Fruit fly (Drosophila melanogaster) whole organism, embryonic: Measurements from ENCODE around the gene CG11882.

Experiments
- Antp ChIP-seq: fragments of 200-800 bp; sonication (Bioruptor generic); optimal IDR thresholded peaks from 3 replicates; lab custom pipeline; 2016; ENCODE audit warnings: missing biosample characterization, missing genetic modification characterization
- Blimp-1 ChIP-seq: fragments of 200-800 bp; sonication (Bioruptor generic); optimal IDR thresholded peaks from 3 replicates; lab custom pipeline; 2018; ENCODE audit warnings: missing biosample characterization, missing genetic modification characterization, mild to moderate bottlenecking, moderate library complexity, missing genetic modification reagents
- CG10654 ChIP-seq: fragments of 200-800 bp; sonication (Bioruptor generic); optimal IDR thresholded peaks from 2 replicates; lab custom pipeline; 2016; ENCODE audit warnings: missing biosample characterization, missing genetic modification characterization
- CG14667 ChIP-seq: fragments of 200-800 bp; sonication (Bioruptor generic); IDR thresholded peaks from 2 replicates; pipeline ENCODE4 v1.3.6; 2022; ENCODE audit warnings: missing biosample characterization, missing genetic modification characterization
- CG15073 ChIP-seq: fragments of 200-800 bp; sonication (Bioruptor generic); optimal IDR thresholded peaks from 2 replicates; lab custom pipeline; 2016; ENCODE audit warnings: missing biosample characterization, missing genetic modification characterization
- CG18011 ChIP-seq: fragments of 200-800 bp; sonication (Bioruptor generic); optimal IDR thresholded peaks from 2 replicates; lab custom pipeline; 2017; ENCODE audit warnings: missing biosample characterization, missing genetic modification characterization, mild to moderate bottlenecking, moderate library complexity, missing genotype
- CG2120 ChIP-seq: fragments of 200-800 bp; sonication (Bioruptor generic); optimal IDR thresholded peaks from 3 replicates; lab custom pipeline; 2016; ENCODE audit warnings: missing biosample characterization, missing genetic modification characterization
- CG2199 ChIP-seq: fragments of 200-800 bp; sonication (Bioruptor generic); IDR thresholded peaks from 3 replicates; pipeline ENCODE4 v1.3.6; 2022; ENCODE audit warnings: missing biosample characterization, missing genetic modification characterization
- CG30403 ChIP-seq: fragments of 200-800 bp; sonication (Bioruptor generic); optimal IDR thresholded peaks from 3 replicates; lab custom pipeline; 2016; ENCODE audit warnings: missing biosample characterization, missing genetic modification characterization
- CG3163 ChIP-seq: fragments of 200-800 bp; sonication (Bioruptor generic); optimal IDR thresholded peaks from 3 replicates; lab custom pipeline; 2016; ENCODE audit warnings: missing biosample characterization, missing genetic modification characterization
- CG32532 ChIP-seq: fragments of 200-800 bp; sonication (Bioruptor generic); IDR thresholded peaks from 2 replicates; pipeline ENCODE4 v1.3.6; 2022; ENCODE audit warnings: missing biosample characterization, missing genetic modification characterization
- CG4424 ChIP-seq: fragments of 200-800 bp; sonication (Bioruptor generic); optimal IDR thresholded peaks from 3 replicates; lab custom pipeline; 2016; ENCODE audit warnings: missing biosample characterization, missing genetic modification characterization
- CG6791 ChIP-seq: fragments of 200-800 bp; sonication (Bioruptor generic); IDR thresholded peaks from 3 replicates; pipeline ENCODE4 v1.3.6; 2022; ENCODE audit warnings: missing biosample characterization, missing genetic modification characterization; ENCODE audit not compliant: partially characterized antibody
- CG7963 ChIP-seq: fragments of 200-800 bp; sonication (Bioruptor generic); IDR thresholded peaks from 3 replicates; pipeline ENCODE4 v1.3.6; 2022; ENCODE audit warnings: missing biosample characterization, missing genetic modification characterization; ENCODE audit not compliant: partially characterized antibody
- CG8924 ChIP-seq: fragments of 200-800 bp; optimal IDR thresholded peaks from 3 replicates; lab custom pipeline; 2019; ENCODE audit warnings: missing biosample characterization, mild to moderate bottlenecking, missing genetic modification characterization, moderate library complexity
- D ChIP-seq, 2 experiments: fragments of 200-800 bp in 1 of 2; fragments of >200 bp in 1 of 2; sonication (Bioruptor generic) in 1 of 2; optimal IDR thresholded peaks; 2 replicates in 1 of 2; 3 replicates in 1 of 2; lab custom pipeline; 2017; ENCODE audit warnings: mild to moderate bottlenecking in 1 of 2, missing biosample characterization in 1 of 2, missing genetic modification characterization in 1 of 2, missing genetic modification reagents in 1 of 2
- D19A ChIP-seq: fragments of 200-800 bp; optimal IDR thresholded peaks from 3 replicates; lab custom pipeline; 2019; ENCODE audit warnings: missing biosample characterization, mild to moderate bottlenecking, missing genetic modification characterization, moderate library complexity
- D19B ChIP-seq: fragments of 200-800 bp; sonication (Bioruptor generic); optimal IDR thresholded peaks from 2 replicates; lab custom pipeline; 2017; ENCODE audit warnings: missing biosample characterization, mild to moderate bottlenecking, missing genetic modification characterization
- Doc3 ChIP-seq: fragments of 200-800 bp; sonication (Bioruptor generic); IDR thresholded peaks from 3 replicates; pipeline ENCODE4 v1.3.6; 2022; ENCODE audit warnings: missing biosample characterization, missing genetic modification characterization; ENCODE audit not compliant: partially characterized antibody
- Drgx ChIP-seq: fragments of 200-800 bp; sonication (Bioruptor generic); IDR thresholded peaks from 2 replicates; pipeline ENCODE4 v1.3.6; 2022; ENCODE audit warnings: missing biosample characterization, missing genetic modification characterization
- Elba2 ChIP-seq: fragments of 200-800 bp; sonication (Bioruptor generic); optimal IDR thresholded peaks from 3 replicates; lab custom pipeline; 2016; ENCODE audit warnings: missing biosample characterization, missing genetic modification characterization
- Gug ChIP-seq: fragments of 200-800 bp; sonication (Bioruptor generic); IDR thresholded peaks from 4 replicates; pipeline ENCODE4 v1.3.6; 2022; ENCODE audit warnings: missing biosample characterization, missing genetic modification characterization
- Lhr ChIP-seq: fragments of 200-800 bp; sonication (Bioruptor generic); optimal IDR thresholded peaks from 3 replicates; lab custom pipeline; 2017; ENCODE audit warnings: mild to moderate bottlenecking, missing biosample characterization, missing genetic modification reagents, missing genetic modification characterization
- NfI ChIP-seq: fragments of 200-800 bp; sonication (Bioruptor generic); optimal IDR thresholded peaks from 3 replicates; lab custom pipeline; 2018; ENCODE audit warnings: missing biosample characterization, mild to moderate bottlenecking, missing genetic modification characterization, moderate library complexity
- Pdp1 ChIP-seq, 2 experiments: fragments of 200-800 bp; sonication (Bioruptor generic); optimal IDR thresholded peaks; 3 replicates each; lab custom pipeline; 2016; ENCODE audit warnings: missing biosample characterization in 2 of 2, missing genetic modification characterization in 2 of 2, mild to moderate bottlenecking in 1 of 2, moderate library complexity in 1 of 2
- Ptx1 ChIP-seq: fragments of 200-800 bp; sonication (Bioruptor generic); IDR thresholded peaks from 2 replicates; pipeline ENCODE4 v1.3.6; 2022; ENCODE audit warnings: missing biosample characterization, missing genetic modification characterization
- Ravus ChIP-seq: fragments of 200-800 bp; sonication (Bioruptor generic); IDR thresholded peaks from 2 replicates; pipeline ENCODE4 v1.3.6; 2022; ENCODE audit warnings: missing biosample characterization, missing genetic modification characterization
- Spps ChIP-seq: fragments of 200-800 bp; sonication (Bioruptor generic); optimal IDR thresholded peaks from 2 replicates; lab custom pipeline; 2018; ENCODE audit warnings: missing biosample characterization, mild to moderate bottlenecking, missing genetic modification characterization
- Ssrp ChIP-seq: fragments of 200-800 bp; sonication (Bioruptor generic); optimal IDR thresholded peaks from 2 replicates; lab custom pipeline; 2018; ENCODE audit warnings: missing biosample characterization, mild to moderate bottlenecking, missing genetic modification characterization, moderate library complexity
- TFAM ChIP-seq: fragments of 200-800 bp; sonication (Bioruptor generic); optimal IDR thresholded peaks from 2 replicates; lab custom pipeline; 2017; ENCODE audit warnings: missing biosample characterization, missing genetic modification characterization, inconsistent platforms
- Tbp ChIP-seq: fragments of >200 bp; optimal IDR thresholded peaks from 2 replicates; lab custom pipeline; 2018; ENCODE audit warnings: missing biosample characterization, missing genetic modification characterization
- bab2 ChIP-seq: fragments of 200-800 bp; sonication (Bioruptor generic); optimal IDR thresholded peaks from 2 replicates; lab custom pipeline; 2016; ENCODE audit warnings: missing biosample characterization, missing genetic modification characterization
- bowl ChIP-seq: fragments of 200-800 bp; sonication (Bioruptor generic); IDR thresholded peaks from 2 replicates; pipeline ENCODE4 v1.3.6; 2022; ENCODE audit warnings: missing biosample characterization, missing genetic modification characterization
- cad ChIP-seq: fragments of >200 bp; optimal IDR thresholded peaks from 2 replicates; lab custom pipeline; 2017; ENCODE audit warnings: missing biosample characterization, missing genetic modification characterization
- ci ChIP-seq: fragments of 200-800 bp; sonication (Bioruptor generic); IDR thresholded peaks from 3 replicates; pipeline ENCODE4 v1.3.6; 2022; ENCODE audit warnings: missing biosample characterization, missing genetic modification characterization
- danr ChIP-seq: fragments of 200-800 bp; sonication (Bioruptor generic); IDR thresholded peaks from 2 replicates; pipeline ENCODE4 v1.3.6; 2022; ENCODE audit warnings: missing biosample characterization, missing genetic modification characterization
- dimm ChIP-seq: fragments of 200-800 bp; sonication (Bioruptor generic); IDR thresholded peaks from 2 replicates; pipeline ENCODE4 v1.3.6; 2022; ENCODE audit warnings: missing biosample characterization, missing genetic modification characterization
- eve ChIP-seq, 2 experiments: fragments of >200 bp; optimal IDR thresholded peaks; 2 replicates each; lab custom pipeline; 2017; ENCODE audit warnings: missing biosample characterization in 2 of 2, missing genetic modification characterization in 2 of 2
- fd102C ChIP-seq: fragments of 200-800 bp; sonication (Bioruptor generic); optimal IDR thresholded peaks from 2 replicates; lab custom pipeline; 2018; ENCODE audit warnings: missing biosample characterization, mild to moderate bottlenecking, missing genetic modification characterization, moderate library complexity
- gt ChIP-seq: fragments of 200-800 bp; sonication (Bioruptor generic); IDR thresholded peaks from 2 replicates; pipeline ENCODE4 v1.3.6; 2022; ENCODE audit warnings: missing biosample characterization, missing genetic modification characterization
- kah ChIP-seq: fragments of 200-800 bp; sonication (Bioruptor generic); optimal IDR thresholded peaks from 2 replicates; lab custom pipeline; 2018; ENCODE audit warnings: missing biosample characterization, mild to moderate bottlenecking, missing genetic modification characterization
- lilli ChIP-seq: fragments of 200-800 bp; sonication (Bioruptor generic); optimal IDR thresholded peaks from 3 replicates; lab custom pipeline; 2016; ENCODE audit warnings: missing biosample characterization, missing genetic modification characterization
- pita ChIP-seq: fragments of 200-800 bp; sonication (Bioruptor generic); optimal IDR thresholded peaks from 2 replicates; lab custom pipeline; 2017; ENCODE audit warnings: missing biosample characterization, mild to moderate bottlenecking, missing genetic modification characterization
- ro ChIP-seq: fragments of 200-800 bp; sonication (Bioruptor generic); IDR thresholded peaks from 2 replicates; pipeline ENCODE4 v1.3.6; 2022; ENCODE audit warnings: missing biosample characterization, missing genetic modification characterization
- salm ChIP-seq: fragments of 200-800 bp; sonication (Bioruptor generic); optimal IDR thresholded peaks from 2 replicates; lab custom pipeline; 2018; ENCODE audit warnings: missing biosample characterization, mild to moderate bottlenecking, missing genetic modification characterization
- sd ChIP-seq: fragments of 200-800 bp; sonication (Bioruptor generic); optimal IDR thresholded peaks from 3 replicates; lab custom pipeline; 2018; ENCODE audit warnings: missing biosample characterization, mild to moderate bottlenecking, missing genetic modification characterization, moderate library complexity
- unpg ChIP-seq: fragments of 200-800 bp; sonication (Bioruptor generic); optimal IDR thresholded peaks from 3 replicates; lab custom pipeline; 2018; ENCODE audit warnings: missing biosample characterization, mild to moderate bottlenecking, missing genetic modification characterization, moderate library complexity

Gene CG11882

DNA sequence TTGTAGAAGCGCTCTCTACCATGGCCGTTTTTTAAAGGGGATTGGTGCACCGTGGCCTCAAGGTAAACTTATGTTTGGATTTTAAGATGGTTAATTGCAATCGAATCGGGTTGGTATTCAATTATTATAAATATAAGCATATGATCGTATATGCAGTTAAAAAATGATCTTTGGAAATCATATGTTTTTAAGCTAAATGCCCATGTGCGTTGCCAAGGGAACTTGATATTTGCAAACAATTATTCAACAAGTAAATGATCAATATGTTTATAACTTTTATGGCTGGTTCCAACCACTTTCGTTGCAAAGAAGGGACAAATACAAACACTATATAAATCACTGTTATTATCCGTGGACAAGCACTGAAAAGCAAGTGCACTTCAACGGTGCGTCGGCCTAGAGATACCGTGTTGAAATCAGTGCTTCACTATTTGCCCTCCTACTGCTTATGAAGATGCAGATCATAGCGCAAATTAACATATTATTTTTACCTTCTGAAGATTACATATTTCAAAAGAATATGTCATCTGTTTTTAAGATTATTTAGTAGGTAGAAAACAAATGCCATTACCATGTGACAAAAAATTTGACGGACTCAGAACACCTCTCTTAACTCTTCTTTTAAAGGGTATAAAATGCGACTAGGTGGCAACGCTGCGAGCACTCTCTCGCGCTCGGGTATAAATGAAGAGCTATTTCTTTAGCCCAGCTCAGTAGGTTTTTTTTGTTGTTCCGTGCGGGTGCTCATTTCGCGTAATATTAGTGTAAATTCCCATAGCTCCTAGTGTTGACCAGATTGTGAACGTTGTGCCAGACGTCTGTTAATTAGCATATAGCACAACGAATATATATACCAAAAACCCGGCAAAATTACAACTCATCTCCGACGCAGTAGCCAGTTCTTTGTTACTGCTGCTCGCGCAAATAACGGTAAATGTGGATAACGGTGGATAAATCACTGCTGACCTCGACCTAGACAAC lies 9.7 kb upstream of the CG11882 start, which contains the start of gene rdog (continued):
- TF ChIP-seq CG18011 (peak; percentile 1), Gug (peak; percentile 32; the same call in 3 of the 4 replicates), CG7963 (GFP tag; lab: Robert Waterston, UW) (no peak), Doc3 (GFP tag; lab: Robert Waterston, UW) (no peak), cad (GFP tag; lab: Kevin White, UChicago) (no peak), ro (GFP tag; lab: Robert Waterston, UW) (no peak), salm (peak; percentile 59), danr (GFP tag; lab: Robert Waterston, UW) (peak; percentile 32; the same call in 1 of the 2 replicates), Drgx (GFP tag; lab: Robert Waterston, UW) (no peak; the same call in 1 of the 2 replicates), CG32532 (GFP tag; lab: Robert Waterston, UW) (peak; percentile 64; the same call in 1 of the 2 replicates), CG10654 (GFP tag; lab: Kevin White, UChicago) (peak; percentile 70), Antp (GFP tag; lab: Kevin White, UChicago) (peak; percentile 82), kah (GFP tag; lab: Kevin White, UChicago) (peak; percentile 59), bab2 (GFP tag; lab: Kevin White, UChicago) (no peak), CG4424 (peak; percentile 88), fd102C (peak; percentile 20), TFAM (no peak), NfI (GFP tag; lab: Kevin White, UChicago) (peak; percentile 72), Tbp (GFP tag; lab: Kevin White, UChicago) (no peak), unpg (GFP tag; lab: Kevin White, UChicago) (peak; percentile 77), D (optimal IDR thresholded peaks at IDR 0.05; lab: Kevin White, UChicago) (no peak), D (GFP tag; optimal IDR thresholded peaks at IDR 0.05; lab: Kevin White, UChicago) (peak; percentile 63), CG3163 (GFP tag; lab: Kevin White, UChicago) (peak; percentile 69), D19B (peak; percentile 99), Elba2 (no peak), Blimp-1 (GFP tag; lab: Kevin White, UChicago) (peak; percentile 67), Lhr (GFP tag; lab: Kevin White, UChicago) (peak; percentile 34), CG2199 (GFP tag; lab: Robert Waterston, UW) (0 out of 3 replicates have a peak, but pooled peaks have one; percentile 39), gt (no peak), CG2120 (GFP tag; lab: Kevin White, UChicago) (peak; percentile 88), lilli (GFP tag; lab: Kevin White, UChicago) (peak; percentile 88), bowl (GFP tag; lab: Robert Waterston, UW) (peak; percentile 9; the same call in 1 of the 2 replicates), Ssrp (tag; lab: Kevin White, UChicago) (peak; percentile 85), CG30403 (GFP tag; lab: Kevin White, UChicago) (peak; percentile 88), Spps (tag; lab: Kevin White, UChicago) (peak; percentile 50), CG14667 (GFP tag; lab: Robert Waterston, UW) (no peak), dimm (GFP tag; lab: Robert Waterston, UW) (no peak), sd (tag; lab: Kevin White, UChicago) (peak; percentile 48), eve (GFP tag; optimal IDR thresholded peaks at IDR 0.05; lab: Kevin White, UChicago) (no peak), pita (GFP tag; lab: Kevin White, UChicago) (no peak), Ravus (no peak), CG8924 (peak; percentile 79), CG6791 (GFP tag; lab: Robert Waterston, UW) (peak; percentile 46; the same call in 1 of the 3 replicates), Pdp1 (GFP tag; optimal IDR thresholded peaks at IDR 0.05; lab: Kevin White, UChicago) (peak; percentile 65 to 84), D19A (tag; lab: Kevin White, UChicago) (peak; percentile 66), ci (0 out of 3 replicates have a peak, but pooled peaks have one; percentile 6), CG15073 (GFP tag; lab: Kevin White, UChicago) (no peak), Ptx1 (peak; percentile 59)
